Fruit fly (Drosophila melanogaster) whole organism, embryonic: Measurements from ENCODE around the gene Gr61a.

ENCODE experiments used
- Abd-B ChIP-seq: fragments of 200-800 bp; sonication (Bioruptor generic); optimal IDR thresholded peaks from 2 replicates; lab custom pipeline; 2018; ENCODE audit warnings: missing biosample characterization, mild to moderate bottlenecking, missing genetic modification characterization, moderate library complexity
- Aef1 ChIP-seq: fragments of 200-800 bp; sonication (Bioruptor generic); IDR thresholded peaks from 3 replicates; pipeline ENCODE4 v1.3.6; 2022; ENCODE audit warnings: missing biosample characterization, missing genetic modification characterization
- Atf6 ChIP-seq: fragments of 200-800 bp; sonication (Bioruptor generic); IDR thresholded peaks from 2 replicates; pipeline ENCODE4 v1.3.6; 2022; ENCODE audit warnings: missing biosample characterization, missing genetic modification characterization
- CG10267 ChIP-seq: fragments of 200-800 bp; sonication (Bioruptor generic); optimal IDR thresholded peaks from 2 replicates; lab custom pipeline; 2018; ENCODE audit warnings: missing biosample characterization, mild to moderate bottlenecking, missing genetic modification characterization, moderate library complexity
- CG14667 ChIP-seq: fragments of 200-800 bp; sonication (Bioruptor generic); IDR thresholded peaks from 2 replicates; pipeline ENCODE4 v1.3.6; 2022; ENCODE audit warnings: missing biosample characterization, missing genetic modification characterization
- CG15269 ChIP-seq: fragments of 200-800 bp; sonication (Bioruptor generic); optimal IDR thresholded peaks from 2 replicates; lab custom pipeline; 2018; ENCODE audit warnings: missing biosample characterization, mild to moderate bottlenecking, missing genetic modification characterization, moderate library complexity
- CG15479 ChIP-seq: fragments of 200-800 bp; sonication (Bioruptor generic); optimal IDR thresholded peaks from 3 replicates; lab custom pipeline; 2019; ENCODE audit warnings: missing biosample characterization, mild to moderate bottlenecking, missing genetic modification characterization, moderate library complexity
- CG2678 ChIP-seq: fragments of 200-800 bp; sonication (Bioruptor generic); optimal IDR thresholded peaks from 3 replicates; lab custom pipeline; 2019; ENCODE audit warnings: missing biosample characterization, mild to moderate bottlenecking, missing genetic modification characterization, moderate library complexity
- CG30431 ChIP-seq: fragments of 200-800 bp; sonication (Bioruptor generic); optimal IDR thresholded peaks from 2 replicates; lab custom pipeline; 2017; ENCODE audit warnings: missing biosample characterization, missing genetic modification characterization
- CG32532 ChIP-seq: fragments of 200-800 bp; sonication (Bioruptor generic); IDR thresholded peaks from 2 replicates; pipeline ENCODE4 v1.3.6; 2022; ENCODE audit warnings: missing biosample characterization, missing genetic modification characterization
- CG3281 ChIP-seq: fragments of 200-800 bp; sonication (Bioruptor generic); optimal IDR thresholded peaks from 3 replicates; lab custom pipeline; 2017; ENCODE audit warnings: missing biosample characterization, mild to moderate bottlenecking, missing genetic modification characterization
- CG33557 ChIP-seq: fragments of 200-800 bp; sonication (Bioruptor generic); optimal IDR thresholded peaks from 2 replicates; lab custom pipeline; 2019; ENCODE audit warnings: missing biosample characterization, mild to moderate bottlenecking, missing genetic modification characterization, moderate library complexity
- CG43689 ChIP-seq: fragments of 200-800 bp; sonication (Bioruptor generic); IDR thresholded peaks from 2 replicates; pipeline ENCODE4 v1.3.6; 2022; ENCODE audit warnings: missing biosample characterization, missing genetic modification characterization
- CG4404 ChIP-seq: fragments of 200-800 bp; sonication (Bioruptor generic); IDR thresholded peaks from 2 replicates; pipeline ENCODE4 v1.3.6; 2022; ENCODE audit warnings: missing biosample characterization, missing genetic modification characterization
- CG4820 ChIP-seq: fragments of 200-800 bp; sonication (Bioruptor generic); optimal IDR thresholded peaks from 3 replicates; lab custom pipeline; 2016; ENCODE audit warnings: missing biosample characterization, missing genetic modification characterization
- CG8281 ChIP-seq: fragments of 200-800 bp; sonication (Bioruptor generic); optimal IDR thresholded peaks from 2 replicates; lab custom pipeline; 2018; ENCODE audit warnings: missing biosample characterization, mild to moderate bottlenecking, missing genetic modification characterization, moderate library complexity
- CG8944 ChIP-seq: fragments of 200-800 bp; sonication (Bioruptor generic); optimal IDR thresholded peaks from 3 replicates; lab custom pipeline; 2016; ENCODE audit warnings: missing biosample characterization, missing genetic modification characterization
- CG9215 ChIP-seq: fragments of 200-800 bp; sonication (Bioruptor generic); IDR thresholded peaks from 2 replicates; pipeline ENCODE4 v1.3.6; 2022; ENCODE audit warnings: missing biosample characterization, missing genetic modification characterization
- CG9876 ChIP-seq: fragments of 200-800 bp; sonication (Bioruptor generic); optimal IDR thresholded peaks from 2 replicates; lab custom pipeline; 2016; ENCODE audit warnings: missing biosample characterization, missing genetic modification characterization
- Camta ChIP-seq: fragments of 200-800 bp; sonication (Bioruptor generic); optimal IDR thresholded peaks from 2 replicates; lab custom pipeline; 2016; ENCODE audit warnings: missing biosample characterization, missing genetic modification characterization
- Dip2 ChIP-seq: fragments of 200-800 bp; sonication (Bioruptor generic); IDR thresholded peaks from 2 replicates; pipeline ENCODE4 v1.3.6; 2022; ENCODE audit warnings: missing biosample characterization, missing genetic modification characterization
- ERR ChIP-seq: fragments of 200-800 bp; sonication (Bioruptor generic); optimal IDR thresholded peaks from 2 replicates; lab custom pipeline; 2016; ENCODE audit warnings: missing biosample characterization, missing genetic modification characterization
- HLH3B ChIP-seq: fragments of 200-800 bp; sonication (Bioruptor generic); IDR thresholded peaks from 2 replicates; pipeline ENCODE4 v1.3.6; 2022; ENCODE audit warnings: missing biosample characterization, missing genetic modification characterization
- Oaz ChIP-seq: fragments of 200-800 bp; sonication (Bioruptor generic); IDR thresholded peaks from 2 replicates; pipeline ENCODE4 v1.3.6; 2022; ENCODE audit warnings: missing biosample characterization, missing genetic modification characterization
- Spps ChIP-seq: fragments of 200-800 bp; sonication (Bioruptor generic); optimal IDR thresholded peaks from 2 replicates; lab custom pipeline; 2018; ENCODE audit warnings: missing biosample characterization, mild to moderate bottlenecking, missing genetic modification characterization
- Sry-β ChIP-seq: fragments of 200-800 bp; sonication (Bioruptor generic); optimal IDR thresholded peaks from 2 replicates; lab custom pipeline; 2018; ENCODE audit warnings: missing biosample characterization, mild to moderate bottlenecking, missing genetic modification characterization, moderate library complexity
- ash1 ChIP-seq: fragments of 200-800 bp; sonication (Bioruptor generic); optimal IDR thresholded peaks from 2 replicates; lab custom pipeline; 2018; ENCODE audit warnings: missing biosample characterization, mild to moderate bottlenecking, missing genetic modification characterization
- bab2 ChIP-seq: fragments of 200-800 bp; sonication (Bioruptor generic); optimal IDR thresholded peaks from 2 replicates; lab custom pipeline; 2016; ENCODE audit warnings: missing biosample characterization, missing genetic modification characterization
- caup ChIP-seq: fragments of 200-800 bp; sonication (Bioruptor generic); optimal IDR thresholded peaks from 3 replicates; lab custom pipeline; 2017; ENCODE audit warnings: missing biosample characterization, mild to moderate bottlenecking, missing genetic modification characterization, moderate library complexity; ENCODE audit not compliant: severe bottlenecking
- chif ChIP-seq, 2 experiments: fragments of 200-800 bp; sonication (Bioruptor generic); optimal IDR thresholded peaks; 3 replicates each; lab custom pipeline; 2016; ENCODE audit warnings: missing biosample characterization in 2 of 2, missing genetic modification characterization in 2 of 2
- ci ChIP-seq: fragments of 200-800 bp; sonication (Bioruptor generic); IDR thresholded peaks from 3 replicates; pipeline ENCODE4 v1.3.6; 2022; ENCODE audit warnings: missing biosample characterization, missing genetic modification characterization
- dati ChIP-seq: fragments of 200-800 bp; sonication (Bioruptor generic); IDR thresholded peaks from 2 replicates; pipeline ENCODE4 v1.3.6; 2022; ENCODE audit warnings: missing biosample characterization, missing genetic modification characterization
- emc ChIP-seq: fragments of 200-800 bp; sonication (Bioruptor generic); optimal IDR thresholded peaks from 2 replicates; lab custom pipeline; 2016; ENCODE audit warnings: missing biosample characterization, missing genetic modification characterization
- exex ChIP-seq: fragments of 200-800 bp; sonication (Bioruptor generic); optimal IDR thresholded peaks from 4 replicates; lab custom pipeline; 2018; ENCODE audit warnings: missing biosample characterization, mild to moderate bottlenecking, missing genetic modification characterization, moderate library complexity
- grau ChIP-seq: fragments of 200-800 bp; optimal IDR thresholded peaks from 3 replicates; lab custom pipeline; 2019; ENCODE audit warnings: missing biosample characterization, mild to moderate bottlenecking, missing genetic modification characterization, moderate library complexity
- lmd ChIP-seq: fragments of 200-800 bp; sonication (Bioruptor generic); IDR thresholded peaks from 2 replicates; pipeline ENCODE4 v1.3.6; 2022; ENCODE audit warnings: missing biosample characterization, missing genetic modification characterization
- nom ChIP-seq: fragments of 200-800 bp; sonication (Bioruptor generic); optimal IDR thresholded peaks from 2 replicates; lab custom pipeline; 2017; ENCODE audit warnings: missing biosample characterization, missing genetic modification characterization, mild to moderate bottlenecking, moderate library complexity, missing genetic modification reagents
- phol ChIP-seq: fragments of 200-800 bp; sonication (Bioruptor generic); optimal IDR thresholded peaks from 3 replicates; lab custom pipeline; 2018; ENCODE audit warnings: missing biosample characterization, mild to moderate bottlenecking, missing genetic modification characterization, moderate library complexity
- pros ChIP-seq: fragments of 200-800 bp; sonication (Bioruptor generic); optimal IDR thresholded peaks from 3 replicates; lab custom pipeline; 2019; ENCODE audit warnings: missing biosample characterization, mild to moderate bottlenecking, missing genetic modification characterization, moderate library complexity
- ranshi ChIP-seq: fragments of 200-800 bp; sonication (Bioruptor generic); IDR thresholded peaks from 2 replicates; pipeline ENCODE4 v1.3.6; 2022; ENCODE audit warnings: missing biosample characterization, missing genetic modification characterization
- row ChIP-seq: fragments of 200-800 bp; sonication (Bioruptor generic); IDR thresholded peaks from 3 replicates; pipeline ENCODE4 v1.3.6; 2022; ENCODE audit warnings: missing biosample characterization, missing genetic modification characterization
- schlank ChIP-seq: fragments of 200-800 bp; sonication (Bioruptor generic); optimal IDR thresholded peaks from 2 replicates; lab custom pipeline; 2018; ENCODE audit warnings: missing biosample characterization, mild to moderate bottlenecking, missing genetic modification characterization
- sens ChIP-seq: fragments of 200-800 bp; sonication (Bioruptor generic); peaks from one replicate; lab custom pipeline; 2016; ENCODE audit warnings: missing biosample characterization, missing genetic modification characterization
- sna ChIP-seq: fragments of 200-800 bp; sonication (Bioruptor generic); IDR thresholded peaks from 2 replicates; pipeline ENCODE4 v1.3.6; 2022; ENCODE audit warnings: missing biosample characterization, missing genetic modification characterization; ENCODE audit not compliant: partially characterized antibody
- sob ChIP-seq: fragments of 200-800 bp; sonication (Bioruptor generic); IDR thresholded peaks from 2 replicates; pipeline ENCODE4 v1.3.6; 2022; ENCODE audit warnings: missing biosample characterization, missing genetic modification characterization
- sug ChIP-seq: fragments of 200-800 bp; optimal IDR thresholded peaks from 2 replicates; lab custom pipeline; 2019; ENCODE audit warnings: missing biosample characterization, mild to moderate bottlenecking, missing genetic modification characterization, moderate library complexity
- unpg ChIP-seq: fragments of 200-800 bp; sonication (Bioruptor generic); optimal IDR thresholded peaks from 3 replicates; lab custom pipeline; 2018; ENCODE audit warnings: missing biosample characterization, mild to moderate bottlenecking, missing genetic modification characterization, moderate library complexity
- usp ChIP-seq: fragments of >200 bp; optimal IDR thresholded peaks from 2 replicates; lab custom pipeline; 2017; ENCODE audit warnings: missing biosample characterization, missing genetic modification characterization
- vvl ChIP-seq: fragments of 200-800 bp; sonication (Bioruptor generic); IDR thresholded peaks from 2 replicates; pipeline ENCODE4 v1.3.6; 2022; ENCODE audit warnings: missing biosample characterization, missing genetic modification characterization

Gr61a gene

dm6 chr3L:796926-797802 lies 44.1 kb upstream of the Gr61a start (continued):
- TF ChIP-seq CG4820 (GFP tag; lab: Kevin White, UChicago) (peak; percentile 39), pros (GFP tag; lab: Kevin White, UChicago) (peak; percentile 6), CG4404 (GFP tag; lab: Robert Waterston, UW) (0 out of 2 replicates have a peak, but pooled peaks have one; percentile 13), CG9876 (GFP tag; lab: Kevin White, UChicago) (no peak), Abd-B (no peak), CG8281 (tag; lab: Kevin White, UChicago) (peak; percentile 26), schlank (tag; lab: Kevin White, UChicago) (no peak), unpg (GFP tag; lab: Kevin White, UChicago) (peak; percentile 62), row (GFP tag; lab: Robert Waterston, UW) (peak; percentile 60), ci (GFP tag; lab: Robert Waterston, UW) (peak; percentile 43; the same call in 1 of the 3 replicates), grau (tag; lab: Kevin White, UChicago) (peak; percentile 59), Dip2 (GFP tag; lab: Robert Waterston, UW) (no peak), Atf6 (GFP tag; lab: Robert Waterston, UW) (peak; percentile 10; the same call in 1 of the 2 replicates), sna (no peak), Spps (no peak), sob (GFP tag; lab: Robert Waterston, UW) (peak; percentile 78), ash1 (GFP tag; lab: Kevin White, UChicago) (no peak), emc (GFP tag; lab: Kevin White, UChicago) (no peak), dati (GFP tag; lab: Robert Waterston, UW) (no peak), CG43689 (GFP tag; lab: Robert Waterston, UW) (no peak), exex (tag; lab: Kevin White, UChicago) (no peak), phol (tag; lab: Kevin White, UChicago) (peak; percentile 58), CG15269 (peak; percentile 38), CG15479 (GFP tag; lab: Kevin White, UChicago) (no peak), CG32532 (GFP tag; lab: Robert Waterston, UW) (peak; percentile 71), sens (GFP tag; lab: Kevin White, UChicago) (no peak), CG8944 (GFP tag; lab: Kevin White, UChicago) (no peak), Aef1 (peak; percentile 55), caup (GFP tag; lab: Kevin White, UChicago) (peak; percentile 58), CG30431 (GFP tag; lab: Kevin White, UChicago) (no peak), usp (no peak), bab2 (GFP tag; lab: Kevin White, UChicago) (no peak), ERR (GFP tag; lab: Kevin White, UChicago) (no peak), HLH3B (GFP tag; lab: Robert Waterston, UW) (peak; percentile 82), sug (tag; lab: Kevin White, UChicago) (no peak), nom (GFP tag; lab: Kevin White, UChicago) (no peak), chif (GFP tag; optimal IDR thresholded peaks at IDR 0.05; lab: Kevin White, UChicago) (no peak), Sry-β (GFP tag; lab: Kevin White, UChicago) (no peak), CG2678 (tag; lab: Kevin White, UChicago) (peak; percentile 84), CG3281 (GFP tag; lab: Kevin White, UChicago) (peak; percentile 70), CG9215 (GFP tag; lab: Robert Waterston, UW) (0 out of 2 replicates have a peak, but pooled peaks have one; percentile 40), Camta (no peak), ranshi (peak; percentile 48; the same call in 1 of the 2 replicates), CG14667 (GFP tag; lab: Robert Waterston, UW) (peak; percentile 48; the same call in 1 of the 2 replicates), CG10267 (tag; lab: Kevin White, UChicago) (peak; percentile 52), Oaz (GFP tag; lab: Robert Waterston, UW) (no peak), CG33557 (GFP tag; lab: Kevin White, UChicago) (no peak), vvl (GFP tag; lab: Robert Waterston, UW) (peak; percentile 75), lmd (GFP tag; lab: Robert Waterston, UW) (peak; percentile 68)
